Fruit fly (Drosophila melanogaster) whole organism, wandering third instar larva: ENCODE results near the gene CG31678.

Experiments
- CG32264 ChIP-seq: fragments of 200-800 bp; sonication (Bioruptor generic); optimal IDR thresholded peaks from 2 replicates; lab custom pipeline; 2016; ENCODE audit warnings: missing biosample characterization, missing genetic modification characterization
- CG9705 ChIP-seq: fragments of 200-800 bp; sonication (Bioruptor generic); optimal IDR thresholded peaks from 2 replicates; lab custom pipeline; 2018; ENCODE audit warnings: missing biosample characterization, mild to moderate bottlenecking, missing genetic modification characterization
- CrebA ChIP-seq: fragments of 200-800 bp; sonication (Bioruptor generic); optimal IDR thresholded peaks from 2 replicates; lab custom pipeline; 2016; ENCODE audit warnings: missing biosample characterization, mild to moderate bottlenecking, missing genetic modification characterization, borderline replicate concordance
- Dfd ChIP-seq: fragments of >200 bp; optimal IDR thresholded peaks from 2 replicates; lab custom pipeline; 2017; ENCODE audit warnings: missing biosample characterization, missing genetic modification characterization
- Dif ChIP-seq: fragments of 200-275, 200-300 bp; sonication (Bioruptor generic); optimal IDR thresholded peaks from 2 replicates; lab custom pipeline; 2018; ENCODE audit warnings: missing biosample characterization, missing genetic modification characterization; ENCODE audit not compliant: partially characterized antibody
- GATAd ChIP-seq: sonication (Bioruptor generic); optimal IDR thresholded peaks from 2 replicates; lab custom pipeline; 2016; ENCODE audit warnings: missing biosample characterization, missing genetic modification characterization
- HLH106 ChIP-seq: fragments of 200-800 bp; optimal IDR thresholded peaks from 3 replicates; lab custom pipeline; 2019; ENCODE audit warnings: missing biosample characterization, mild to moderate bottlenecking, missing genetic modification characterization, moderate library complexity
- Hnf4 ChIP-seq: fragments of 200-800 bp; sonication (Bioruptor generic); optimal IDR thresholded peaks from 2 replicates; lab custom pipeline; 2016; ENCODE audit warnings: missing biosample characterization, mild to moderate bottlenecking, missing genetic modification characterization
- Hr78 ChIP-seq: fragments of >200 bp; optimal IDR thresholded peaks from 2 replicates; lab custom pipeline; 2017; ENCODE audit warnings: missing biosample characterization, missing genetic modification characterization
- Hr83 ChIP-seq: fragments of 200-300 bp; sonication (Bioruptor generic); optimal IDR thresholded peaks from 2 replicates; lab custom pipeline; 2016; ENCODE audit warnings: missing biosample characterization, mild to moderate bottlenecking, missing genetic modification characterization, moderate library complexity; ENCODE audit not compliant: poor library complexity, severe bottlenecking
- Jra ChIP-seq: sonication (Bioruptor generic); optimal IDR thresholded peaks from 2 replicates; lab custom pipeline; 2016; ENCODE audit warnings: missing biosample characterization, missing genetic modification characterization
- Mio ChIP-seq: sonication (Bioruptor generic); optimal IDR thresholded peaks from 2 replicates; lab custom pipeline; 2016; ENCODE audit warnings: missing biosample characterization, missing genetic modification characterization
- Myc ChIP-seq: fragments of >200 bp; optimal IDR thresholded peaks from 2 replicates; lab custom pipeline; 2017
- N ChIP-seq: fragments of >200 bp; optimal IDR thresholded peaks from 2 replicates; lab custom pipeline; 2018; ENCODE audit warnings: missing biosample characterization, missing external identifiers, missing genetic modification characterization
- OdsH ChIP-seq: fragments of 200-800 bp; sonication (Bioruptor generic); optimal IDR thresholded peaks from 2 replicates; lab custom pipeline; 2016; ENCODE audit warnings: missing biosample characterization, mild to moderate bottlenecking, missing genetic modification characterization
- Rel ChIP-seq, 2 experiments: fragments of 200-800 bp; sonication (Bioruptor generic) in 1 of 2; optimal IDR thresholded peaks; 2 replicates in 1 of 2; 3 replicates in 1 of 2; lab custom pipeline; 2016 to 2019; ENCODE audit warnings: mild to moderate bottlenecking in 2 of 2, missing biosample characterization in 2 of 2, missing genetic modification characterization in 2 of 2, moderate library complexity in 1 of 2
- Sp1 ChIP-seq: fragments of 200-800 bp; sonication (Bioruptor generic); optimal IDR thresholded peaks from 3 replicates; lab custom pipeline; 2019; ENCODE audit warnings: missing biosample characterization, mild to moderate bottlenecking, missing genetic modification characterization, moderate library complexity
- Vsx2 ChIP-seq: fragments of 200-300, 225-300 bp; sonication (Bioruptor generic); optimal IDR thresholded peaks from 2 replicates; lab custom pipeline; 2018; ENCODE audit warnings: missing biosample characterization, missing genetic modification characterization; ENCODE audit not compliant: partially characterized antibody
- brk ChIP-seq: fragments of 200-800 bp; sonication (Bioruptor generic); optimal IDR thresholded peaks from 2 replicates; lab custom pipeline; 2016; ENCODE audit warnings: missing biosample characterization, mild to moderate bottlenecking, missing genetic modification characterization
- dl ChIP-seq, 2 experiments: fragments of 175-275, 200-275 bp in 1 of 2; fragments of 200-275 bp in 1 of 2; sonication (Bioruptor generic); optimal IDR thresholded peaks; lab custom pipeline; 2018; ENCODE audit warnings: mild to moderate bottlenecking in 2 of 2, missing biosample characterization in 2 of 2, missing genetic modification characterization in 2 of 2, moderate library complexity in 2 of 2; ENCODE audit not compliant: partially characterized antibody in 2 of 2, insufficient read depth in 1 of 2
- dmrt93B ChIP-seq: fragments of 200-800 bp; sonication (Bioruptor generic); optimal IDR thresholded peaks from 2 replicates; lab custom pipeline; 2018; ENCODE audit warnings: missing biosample characterization, mild to moderate bottlenecking, missing genetic modification characterization
- ey ChIP-seq: fragments of 200-800 bp; sonication (Bioruptor generic); optimal IDR thresholded peaks from 2 replicates; lab custom pipeline; 2016; ENCODE audit warnings: missing biosample characterization, missing genetic modification characterization
- foxo ChIP-seq, 2 experiments: fragments of 200-800 bp; sonication (Bioruptor generic); optimal IDR thresholded peaks; 2 replicates in 1 of 2; 3 replicates in 1 of 2; lab custom pipeline; 2016 to 2017; ENCODE audit warnings: missing biosample characterization in 2 of 2, missing genetic modification characterization in 2 of 2
- fru ChIP-seq: fragments of 200-800 bp; sonication (Bioruptor generic); optimal IDR thresholded peaks from 3 replicates; lab custom pipeline; 2016; ENCODE audit warnings: missing biosample characterization, mild to moderate bottlenecking, missing genetic modification characterization
- h ChIP-seq: fragments of 200-800 bp; sonication (Bioruptor generic); optimal IDR thresholded peaks from 3 replicates; lab custom pipeline; 2016; ENCODE audit warnings: missing biosample characterization, mild to moderate bottlenecking, missing genetic modification characterization
- jim ChIP-seq: fragments of 175-275, 200-325 bp; sonication (Bioruptor generic); optimal IDR thresholded peaks from 2 replicates; lab custom pipeline; 2016; ENCODE audit warnings: missing biosample characterization, mild to moderate bottlenecking, missing genetic modification characterization
- lola ChIP-seq: fragments of >200 bp; optimal IDR thresholded peaks from 2 replicates; lab custom pipeline; 2017; ENCODE audit warnings: missing biosample characterization, missing genetic modification characterization
- pan ChIP-seq: fragments of >200 bp; optimal IDR thresholded peaks from 2 replicates; lab custom pipeline; 2017
- psq ChIP-seq: fragments of 200-800 bp; sonication (Bioruptor generic); optimal IDR thresholded peaks from 3 replicates; lab custom pipeline; 2017; ENCODE audit warnings: missing biosample characterization, mild to moderate bottlenecking, missing genetic modification characterization, moderate library complexity
- rgr ChIP-seq: fragments of 200-800 bp; sonication (Bioruptor generic); optimal IDR thresholded peaks from 3 replicates; lab custom pipeline; 2016; ENCODE audit warnings: missing biosample characterization, mild to moderate bottlenecking, missing genetic modification characterization
- sage ChIP-seq: fragments of 200-800 bp; sonication (Bioruptor generic); optimal IDR thresholded peaks from 2 replicates; lab custom pipeline; 2016; ENCODE audit warnings: missing biosample characterization, mild to moderate bottlenecking, missing genetic modification characterization
- sv ChIP-seq: fragments of 200-800 bp; sonication (Bioruptor generic); optimal IDR thresholded peaks from 3 replicates; lab custom pipeline; 2016; ENCODE audit warnings: missing biosample characterization, missing genetic modification characterization
- tai ChIP-seq: sonication (Bioruptor generic); optimal IDR thresholded peaks from 2 replicates; lab custom pipeline; 2016; ENCODE audit warnings: missing biosample characterization, missing genetic modification characterization
- usp ChIP-seq: fragments of >200 bp; optimal IDR thresholded peaks from 2 replicates; lab custom pipeline; 2017; ENCODE audit warnings: missing biosample characterization, missing genetic modification characterization
- woc ChIP-seq: sonication (Bioruptor generic); optimal IDR thresholded peaks from 2 replicates; lab custom pipeline; 2016; ENCODE audit warnings: missing biosample characterization, mild to moderate bottlenecking, missing genetic modification characterization

CG31678 gene

DNA sequence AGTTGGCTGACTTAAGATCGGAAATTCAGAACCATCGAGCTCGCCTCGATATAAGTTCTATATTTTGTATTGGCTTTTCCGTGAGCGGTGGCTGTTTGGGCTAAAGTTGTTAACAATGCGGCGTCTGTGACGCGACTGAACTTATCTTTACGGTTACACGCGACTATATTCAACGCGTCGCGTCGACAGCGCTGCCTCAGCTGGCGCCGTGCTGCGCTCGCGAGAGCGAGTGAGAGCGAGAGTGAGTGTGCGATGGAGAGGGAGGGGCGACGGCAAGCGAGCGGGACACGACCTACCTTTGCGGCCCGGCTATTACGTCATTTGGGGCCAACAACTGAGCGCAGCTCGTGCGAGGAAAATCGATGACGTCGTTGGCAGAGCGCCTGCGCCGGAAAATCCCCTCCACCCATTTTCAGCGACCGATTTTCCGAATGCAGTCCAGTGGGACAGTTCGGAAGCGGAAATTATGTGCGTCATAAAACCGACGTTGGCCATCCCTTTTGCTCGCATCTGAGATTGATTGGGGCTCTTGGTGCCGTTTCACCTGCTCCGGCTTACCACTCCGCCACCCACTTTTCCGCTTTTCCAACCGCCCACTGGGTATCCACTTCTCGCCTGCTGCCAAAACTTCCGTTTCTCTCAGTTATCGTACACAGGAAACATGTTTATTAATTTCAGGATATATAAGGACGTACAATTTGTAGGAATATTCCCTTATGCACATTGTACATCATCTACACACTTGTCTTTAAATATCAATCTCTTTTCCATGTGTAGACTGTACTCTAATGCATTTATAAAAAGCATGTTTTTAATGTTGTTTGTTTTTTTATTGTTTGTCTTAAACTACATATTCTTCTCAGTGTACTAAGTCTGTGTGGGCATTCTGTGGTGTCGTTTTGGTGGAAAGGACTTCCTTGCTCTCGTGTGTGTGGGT lies 39.0 kb upstream of the CG31678 start, which contains the start of gene Hr38:
TSS of gene Hr38 (minus strand) at position 121 of the 937 bp plus-strand sequence.
- TF ChIP-seq HLH106 (no peak), sv (GFP tag; lab: Kevin White, UChicago) (peak; percentile 1), sage (GFP tag; lab: Kevin White, UChicago) (no peak), Sp1 (GFP tag; lab: Kevin White, UChicago) (no peak), dl (GFP tag; optimal IDR thresholded peaks at IDR 0.05; lab: Kevin White, UChicago; ENCODE audit: insufficient read depth in 1 of 2, partially characterized antibody in 2 of 2) (peak; percentile 36 to 79), CG32264 (GFP tag; lab: Kevin White, UChicago) (no peak), Rel (GFP tag; optimal IDR thresholded peaks at IDR 0.05; lab: Kevin White, UChicago) (no peak), Rel (tag; optimal IDR thresholded peaks at IDR 0.05; lab: Kevin White, UChicago) (no peak), woc (GFP tag; lab: Kevin White, UChicago) (no peak), h (GFP tag; lab: Kevin White, UChicago) (peak; percentile 33), Dif (peak; percentile 84)

DNA sequence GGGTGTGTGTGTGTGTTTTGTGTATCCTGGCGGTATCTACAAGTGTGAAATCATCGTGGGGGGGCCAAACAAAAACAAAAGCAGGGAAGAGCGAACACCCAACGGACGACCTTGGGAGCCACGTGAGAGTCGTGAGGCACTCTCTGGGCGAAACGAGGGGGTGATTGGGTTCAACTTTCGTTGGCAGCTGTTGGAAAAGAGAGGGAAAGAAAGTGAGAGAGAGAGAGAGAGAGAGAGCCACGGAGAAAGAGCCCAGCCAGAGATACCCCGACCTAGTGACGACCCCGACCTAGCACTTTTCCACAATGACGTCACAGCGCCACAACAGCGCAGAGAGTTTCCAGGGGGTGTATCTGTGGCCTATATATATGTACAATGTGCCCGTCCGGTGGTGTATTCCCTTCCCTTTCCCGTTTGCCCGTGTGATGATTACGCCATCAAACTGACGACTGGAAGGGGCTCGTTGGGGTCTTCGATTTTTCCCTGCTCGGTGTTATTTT lies 30.2 kb upstream of the CG31678 start:
- TF ChIP-seq sv (GFP tag; lab: Kevin White, UChicago), result no peak
- no peak for TF ChIP-seq Jra (GFP tag; lab: Kevin White, UChicago)
- TF ChIP-seq rgr (GFP tag; lab: Kevin White, UChicago), result no peak
- TF ChIP-seq Dif, result no peak
- TF ChIP-seq sage (GFP tag; lab: Kevin White, UChicago), result no peak

DNA sequence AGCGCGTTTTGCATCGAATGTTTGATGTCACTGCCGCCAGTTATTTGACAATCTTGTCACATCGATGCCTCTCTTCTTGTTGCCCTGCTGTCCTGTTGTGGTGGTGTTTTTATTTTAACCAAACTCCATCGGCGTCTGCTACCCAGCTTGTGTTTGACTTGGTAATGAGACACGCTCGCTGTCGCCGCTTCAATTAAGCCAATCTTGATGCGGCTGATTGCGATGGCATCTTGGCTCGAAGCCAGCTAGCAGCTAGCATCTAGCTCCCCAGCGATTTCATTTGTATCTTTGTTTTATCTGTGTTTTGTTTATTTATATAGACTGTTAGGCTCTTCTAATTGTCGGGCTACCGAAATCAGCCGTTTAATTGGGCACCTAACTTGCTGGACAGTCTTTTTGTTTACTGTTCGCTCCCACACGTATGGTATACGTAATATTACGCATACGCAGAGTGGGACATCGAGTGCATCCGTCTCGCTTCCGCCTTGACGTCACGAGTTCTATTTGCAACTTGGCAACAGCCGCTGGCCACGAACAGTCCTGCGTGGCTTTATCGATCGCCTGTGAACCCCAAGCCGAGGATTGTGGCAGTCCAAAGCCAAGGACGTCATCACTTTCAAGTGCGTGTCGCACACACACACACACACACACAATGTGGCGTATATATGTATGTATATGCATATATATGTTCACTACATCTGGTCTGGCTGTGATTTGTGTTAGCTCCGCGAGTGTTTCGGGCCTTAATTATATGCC lies 28.9 kb upstream of the CG31678 start:
- TF ChIP-seq N (GFP tag; lab: Kevin White, UChicago) (no peak), Hr83 (GFP tag; lab: Kevin White, UChicago) (no peak), Sp1 (GFP tag; lab: Kevin White, UChicago) (no peak), h (GFP tag; lab: Kevin White, UChicago) (no peak), Dfd (no peak)
- TF ChIP-seq, all 38 proteins: peak for 0

dm6 chr2L:20700534-20701239 lies 24.9 kb upstream of the CG31678 start:
- TF ChIP-seq CG9705 (GFP tag; lab: Kevin White, UChicago) (no peak), foxo (GFP tag; optimal IDR thresholded peaks at IDR 0.05; lab: Kevin White, UChicago) (peak in 1 of 2 experiments; percentile 88), rgr (GFP tag; lab: Kevin White, UChicago) (peak; percentile 87), fru (peak; percentile 86), CrebA (peak; percentile 21), psq (peak; percentile 84), Myc (lab: Kevin White, UChicago) (no peak), dl (GFP tag; optimal IDR thresholded peaks at IDR 0.05; lab: Kevin White, UChicago; ENCODE audit: insufficient read depth in 1 of 2, partially characterized antibody in 2 of 2) (peak in 1 of 2 experiments; percentile 1), GATAd (no peak), tai (GFP tag; lab: Kevin White, UChicago) (no peak), woc (GFP tag; lab: Kevin White, UChicago) (peak; percentile 51), Rel (GFP tag; optimal IDR thresholded peaks at IDR 0.05; lab: Kevin White, UChicago) (no peak), Rel (tag; optimal IDR thresholded peaks at IDR 0.05; lab: Kevin White, UChicago) (peak; percentile 13), Dif (peak; percentile 17), sage (GFP tag; lab: Kevin White, UChicago) (peak; percentile 52), Mio (no peak), Dfd (no peak), ey (GFP tag; lab: Kevin White, UChicago) (peak; percentile 72), Hnf4 (GFP tag; lab: Kevin White, UChicago) (peak; percentile 72), N (GFP tag; lab: Kevin White, UChicago) (no peak), lola (GFP tag; lab: Kevin White, UChicago) (no peak), OdsH (GFP tag; lab: Kevin White, UChicago) (peak; percentile 85), h (GFP tag; lab: Kevin White, UChicago) (peak; percentile 79), pan (no peak), Sp1 (GFP tag; lab: Kevin White, UChicago) (peak; percentile 56), Hr78 (no peak), Jra (GFP tag; lab: Kevin White, UChicago) (no peak), Hr83 (GFP tag; lab: Kevin White, UChicago) (no peak), brk (GFP tag; lab: Kevin White, UChicago) (peak; percentile 68), usp (GFP tag; lab: Kevin White, UChicago) (no peak), sv (GFP tag; lab: Kevin White, UChicago) (no peak), jim (GFP tag; lab: Kevin White, UChicago) (no peak), Vsx2 (GFP tag; lab: Kevin White, UChicago) (no peak), dmrt93B (GFP tag; lab: Kevin White, UChicago) (peak; percentile 55)
